Worm (Caenorhabditis elegans) whole organism, L2 larva: ENCODE data around the gene ZK353.2.

Experiments used
- ama-1 ChIP-seq: fragments of 150-350 bp; optimal IDR thresholded peaks from 2 replicates; lab custom pipeline; 2018; ENCODE audit warnings: inconsistent platforms
- nhr-12 ChIP-seq: fragments of 150-350 bp; optimal IDR thresholded peaks from 2 replicates; lab custom pipeline; 2014; ENCODE audit warnings: missing biosample characterization, missing genetic modification characterization
- nhr-237 ChIP-seq: fragments of 150-350 bp; optimal IDR thresholded peaks from 2 replicates; lab custom pipeline; 2014; ENCODE audit warnings: missing biosample characterization, missing genetic modification characterization
- ztf-1 ChIP-seq: fragments of 200-800 bp; sonication (Bioruptor generic); conservative IDR thresholded peaks from 2 replicates; pipeline ENCODE4 v1.3.6; 2022; ENCODE audit warnings: missing genetic modification characterization, missing compliant biosample characterization

ce11 chrIII:8435074-8435473 is 36.6 kb downstream of the ZK353.2 start, which contains the start of gene ZK1236.9:
- TF ChIP-seq ama-1 (lab: Kevin White, UChicago): no peak
- no peak for TF ChIP-seq nhr-12 (tag; lab: Kevin White, UChicago)
- no peak for TF ChIP-seq nhr-237 (tag; lab: Kevin White, UChicago)
- TF ChIP-seq ztf-1 (GFP tag; lab: Robert Waterston, UW): no peak
